Worm (Caenorhabditis elegans) whole organism, early embryonic: ENCODE results near the gene srx-65.

Experiments used
- B0310.2 ChIP-seq: sonication (generic microtip); optimal IDR thresholded peaks from 2 replicates; lab custom pipeline; 2016; ENCODE audit warnings: mild to moderate bottlenecking, missing genetic modification characterization, missing compliant biosample characterization
- ama-1 ChIP-seq: fragments of 150-350 bp; optimal IDR thresholded peaks from 2 replicates; lab custom pipeline; 2014
- ceh-13 ChIP-seq: fragments of 200-800 bp; sonication (Bioruptor generic); optimal IDR thresholded peaks from 2 replicates; lab custom pipeline; 2018; ENCODE audit warnings: mild to moderate bottlenecking, missing genetic modification characterization, missing compliant biosample characterization
- ceh-36 ChIP-seq: sonication (generic microtip); optimal IDR thresholded peaks from 2 replicates; lab custom pipeline; 2016; ENCODE audit warnings: missing genetic modification characterization, inconsistent platforms, missing compliant biosample characterization
- flt-1 ChIP-seq: fragments of 200-800 bp; sonication (Bioruptor generic); IDR thresholded peaks from 2 replicates; pipeline ENCODE4 v1.3.6; 2022; ENCODE audit warnings: missing genetic modification characterization, missing compliant biosample characterization
- hmbx-1 ChIP-seq: sonication (generic microtip); optimal IDR thresholded peaks from 2 replicates; lab custom pipeline; 2016; ENCODE audit warnings: mild to moderate bottlenecking, missing genetic modification characterization, missing compliant biosample characterization
- hnd-1 ChIP-seq: sonication (generic microtip); optimal IDR thresholded peaks from 2 replicates; lab custom pipeline; 2016; ENCODE audit warnings: missing genetic modification characterization, missing compliant biosample characterization
- scrt-1 ChIP-seq: fragments of 200-800 bp; sonication (Bioruptor generic); IDR thresholded peaks from 2 replicates; pipeline ENCODE4 v1.3.6; 2022; ENCODE audit warnings: missing genetic modification characterization, missing compliant biosample characterization
- sea-1 ChIP-seq: fragments of 200-800 bp; sonication (Bioruptor generic); conservative IDR thresholded peaks from 2 replicates; pipeline ENCODE4 v1.3.6; 2022; ENCODE audit warnings: missing genetic modification characterization, missing compliant biosample characterization
- tbx-11 ChIP-seq: fragments of 200-800 bp; sonication (Bioruptor generic); IDR thresholded peaks from 2 replicates; pipeline ENCODE4 v1.3.6; 2022; ENCODE audit warnings: missing genetic modification characterization, missing compliant biosample characterization

DNA sequence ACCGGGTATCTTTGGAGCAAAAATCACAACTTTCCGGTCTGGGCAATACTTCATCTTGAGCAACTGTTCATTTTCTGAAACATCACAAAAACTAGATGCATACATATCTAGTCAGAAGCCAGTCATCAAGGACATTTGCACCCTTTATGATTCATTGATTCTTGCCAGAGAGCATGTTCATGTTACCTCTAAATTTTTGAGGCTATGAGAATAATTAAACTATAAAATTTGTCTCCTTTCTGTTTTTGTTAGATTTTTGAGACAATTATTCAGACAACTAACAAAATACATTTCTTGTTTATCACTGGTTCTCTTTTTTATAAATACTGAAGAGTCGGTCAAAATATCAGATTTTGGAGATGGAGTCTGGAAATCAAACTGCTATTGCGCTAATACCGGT, 5.3 kb upstream of the srx-65 start, which contains the start of gene srx-67:
- no peak for TF ChIP-seq ama-1 (lab: Kevin White, UChicago)
- TF ChIP-seq hmbx-1 = no peak
- TF ChIP-seq hnd-1 = no peak
- no peak for TF ChIP-seq sea-1 (GFP tag; lab: Robert Waterston, UW)
- TF ChIP-seq tbx-11 (GFP tag; lab: Robert Waterston, UW) = no peak
- TF ChIP-seq scrt-1 (GFP tag; lab: Robert Waterston, UW) = no peak
- no peak for TF ChIP-seq B0310.2 (tag; lab: Kevin White, UChicago)
- TF ChIP-seq ceh-13 (GFP tag; lab: Kevin White, UChicago) = no peak
- TF ChIP-seq ceh-36 (tag; lab: Kevin White, UChicago) = no peak
- TF ChIP-seq flt-1 (GFP tag; lab: Robert Waterston, UW) = no peak
